Fruit fly (Drosophila melanogaster): ENCODE data around the gene Nepl19.

Gene Nepl19

DNA sequence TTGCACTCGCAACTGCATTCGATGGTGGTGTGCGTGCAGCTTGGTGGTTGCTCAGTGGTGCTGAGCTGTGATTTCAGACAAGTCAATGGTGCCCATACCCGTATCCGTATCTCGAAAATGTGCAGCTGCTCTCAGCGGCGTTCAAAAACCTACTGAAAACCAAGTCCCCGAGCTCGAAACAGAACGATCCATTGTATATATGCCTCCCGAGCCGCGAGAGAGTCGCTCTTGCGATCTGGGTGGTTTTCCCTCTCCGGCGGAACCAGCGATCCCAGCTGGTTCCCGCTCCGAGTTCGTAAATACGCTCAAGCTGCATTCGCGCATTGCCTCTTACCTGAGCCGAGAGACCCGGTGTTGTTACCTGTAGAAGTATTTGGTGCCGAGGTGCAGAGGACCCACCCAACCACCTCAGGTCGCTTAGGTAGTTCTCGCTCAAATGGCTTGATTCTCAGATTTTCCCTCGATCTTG lies 20.8 kb downstream of the Nepl19 start, which contains the start of gene Inx3:
Inx3 (minus strand) TSS at position 440 of the 469 bp plus-strand sequence.
- no peak for TF ChIP-seq HLH4C (GFP tag; IDR thresholded peaks at IDR 0.05; ENCODE audit: partially characterized antibody)
- no peak; the same call in 1 of the 2 replicates for TF ChIP-seq amos (GFP tag; IDR thresholded peaks at IDR 0.05; ENCODE audit: partially characterized antibody)
- TF ChIP-seq CG42726 (GFP tag; IDR thresholded peaks at IDR 0.05; ENCODE audit: partially characterized antibody): 0 out of 2 replicates have a peak, but pooled peaks have one; percentile 44
- TF ChIP-seq Antp (GFP tag; optimal IDR thresholded peaks at IDR 0.05): no peak
- no peak for TF ChIP-seq dimm (GFP tag; IDR thresholded peaks at IDR 0.05)
- no peak for TF ChIP-seq CG9797 (GFP tag; optimal IDR thresholded peaks at IDR 0.05)
- no peak for TF ChIP-seq dmrt11E (tag; optimal IDR thresholded peaks at IDR 0.05)
- TF ChIP-seq CG18262 (tag; optimal IDR thresholded peaks at IDR 0.05): no peak
- no peak for TF ChIP-seq cato (GFP tag; optimal IDR thresholded peaks at IDR 0.05; ENCODE audit: borderline replicate concordance)
- TF ChIP-seq CG9932 (GFP tag; IDR thresholded peaks at IDR 0.05): no peak
- no peak for TF ChIP-seq CG9215 (GFP tag; IDR thresholded peaks at IDR 0.05)
- TF ChIP-seq chinmo (GFP tag; IDR thresholded peaks at IDR 0.05; ENCODE audit: partially characterized antibody): peak; percentile 72; the same call in 2 of the 4 replicates
- peak; percentile 55 for TF ChIP-seq kah (GFP tag; optimal IDR thresholded peaks at IDR 0.05)
- TF ChIP-seq CG2202 (tag; optimal IDR thresholded peaks at IDR 0.05): peak; percentile 13
- TF ChIP-seq Ada2b (GFP tag; IDR thresholded peaks at IDR 0.05): no peak
- no peak for TF ChIP-seq btn (GFP tag; optimal IDR thresholded peaks at IDR 0.05)
- TF ChIP-seq CG3995 (GFP tag; optimal IDR thresholded peaks at IDR 0.05): no peak
- TF ChIP-seq NK7.1 (GFP tag; optimal IDR thresholded peaks at IDR 0.05): no peak
- TF ChIP-seq p53 (GFP tag; optimal IDR thresholded peaks at IDR 0.05): peak; percentile 58
- TF ChIP-seq sna (GFP tag; IDR thresholded peaks at IDR 0.05; ENCODE audit: partially characterized antibody): 0 out of 2 replicates have a peak, but pooled peaks have one; percentile 30
- TF ChIP-seq CG7372 (GFP tag; IDR thresholded peaks at IDR 0.05): no peak
- TF ChIP-seq CG15479 (GFP tag; optimal IDR thresholded peaks at IDR 0.05): peak; percentile 92
- no peak for TF ChIP-seq Hr3 (GFP tag; optimal IDR thresholded peaks at IDR 0.05)
- 0 out of 3 replicates have a peak, but pooled peaks have one; percentile 28 for TF ChIP-seq gce (GFP tag; IDR thresholded peaks at IDR 0.05)
- peak; percentile 48; the same call in 1 of the 2 replicates for TF ChIP-seq bbx (GFP tag; IDR thresholded peaks at IDR 0.05; ENCODE audit: partially characterized antibody)
- TF ChIP-seq CG12659 (GFP tag; optimal IDR thresholded peaks at IDR 0.05): no peak
- no peak for TF ChIP-seq CTCF (GFP tag; optimal IDR thresholded peaks at IDR 0.05)
- no peak for TF ChIP-seq CG10959 (GFP tag; IDR thresholded peaks at IDR 0.05)
- TF ChIP-seq Gsc (GFP tag; IDR thresholded peaks at IDR 0.05): no peak
- TF ChIP-seq CG11723 (GFP tag; optimal IDR thresholded peaks at IDR 0.05): no peak
- TF ChIP-seq Dip3 (GFP tag; optimal IDR thresholded peaks at IDR 0.05): no peak
- no peak for TF ChIP-seq gem (tag; optimal IDR thresholded peaks at IDR 0.05)
- no peak for TF ChIP-seq CG10274 (GFP tag; optimal IDR thresholded peaks at IDR 0.05)
- no peak for TF ChIP-seq CG30403 (GFP tag; optimal IDR thresholded peaks at IDR 0.05)
- no peak for TF ChIP-seq slou (GFP tag; optimal IDR thresholded peaks at IDR 0.05)
- TF ChIP-seq D (optimal IDR thresholded peaks at IDR 0.05): peak; percentile 35
- no peak for TF ChIP-seq D (GFP tag; optimal IDR thresholded peaks at IDR 0.05)
- TF ChIP-seq klu (GFP tag; IDR thresholded peaks at IDR 0.05): no peak
- no peak for TF ChIP-seq CG4854 (GFP tag; optimal IDR thresholded peaks at IDR 0.05)
- TF ChIP-seq CG17568 (GFP tag; optimal IDR thresholded peaks at IDR 0.05): no peak
- TF ChIP-seq CG9817 (tag; optimal IDR thresholded peaks at IDR 0.05): no peak
- peak; percentile 69; the same call in 1 of the 2 replicates for TF ChIP-seq rib (GFP tag; IDR thresholded peaks at IDR 0.05)
- no peak for TF ChIP-seq CG8359 (GFP tag; optimal IDR thresholded peaks at IDR 0.05; ENCODE audit: borderline replicate concordance)
- TF ChIP-seq Sin3A (optimal IDR thresholded peaks at IDR 0.05): no peak
- 0 out of 3 replicates have a peak, but pooled peaks have one; percentile 20 for TF ChIP-seq Doc3 (GFP tag; IDR thresholded peaks at IDR 0.05; ENCODE audit: partially characterized antibody)
- no peak for TF ChIP-seq unpg (GFP tag; optimal IDR thresholded peaks at IDR 0.05)
- TF ChIP-seq pho (GFP tag; optimal IDR thresholded peaks at IDR 0.05): no peak
- no peak for TF ChIP-seq CG11247 (GFP tag; IDR thresholded peaks at IDR 0.05)
- no peak for TF ChIP-seq CG14050 (GFP tag; IDR thresholded peaks at IDR 0.05)
- TF ChIP-seq Lim3 (GFP tag; IDR thresholded peaks at IDR 0.05): no peak
- 0 out of 2 replicates have a peak, but pooled peaks have one; percentile 17 for TF ChIP-seq CG8765 (GFP tag; IDR thresholded peaks at IDR 0.05)
- no peak for TF ChIP-seq lmd (GFP tag; IDR thresholded peaks at IDR 0.05)

All from whole organism, embryonic.